Fruit fly (Drosophila melanogaster) whole organism, embryonic: ENCODE results near the gene CG13842.
A peak's percentile ranks its signal among the peaks of the same experiment; 100 is the strongest.

Experiments used
- Asciz ChIP-seq: fragments of 200-800 bp; sonication (Bioruptor generic); optimal IDR thresholded peaks from 2 replicates; lab custom pipeline; 2017; ENCODE audit warnings: missing biosample characterization, mild to moderate bottlenecking, missing genetic modification characterization, missing genetic modification reagents
- Awh ChIP-seq: fragments of 200-800 bp; sonication (Bioruptor generic); IDR thresholded peaks from 2 replicates; pipeline ENCODE4, ENCODE4 v1.3.6; 2022; ENCODE audit warnings: missing biosample characterization, missing genetic modification characterization
- B-H2 ChIP-seq: fragments of 200-800 bp; sonication (Bioruptor generic); optimal IDR thresholded peaks from 2 replicates; lab custom pipeline; 2018; ENCODE audit warnings: missing biosample characterization, mild to moderate bottlenecking, missing genetic modification characterization
- CG10654 ChIP-seq: fragments of 200-800 bp; sonication (Bioruptor generic); optimal IDR thresholded peaks from 2 replicates; lab custom pipeline; 2016; ENCODE audit warnings: missing biosample characterization, missing genetic modification characterization
- CG11093 ChIP-seq: fragments of 200-800 bp; sonication (Bioruptor generic); IDR thresholded peaks from 3 replicates; pipeline ENCODE4 v1.3.6; 2022; ENCODE audit warnings: missing biosample characterization, missing genetic modification characterization
- CG11456 ChIP-seq: fragments of 200-800 bp; sonication (Bioruptor generic); IDR thresholded peaks from 3 replicates; pipeline ENCODE4 v1.3.6; 2022; ENCODE audit warnings: missing biosample characterization, missing genetic modification characterization
- CG11723 ChIP-seq: fragments of 200-800 bp; sonication (Bioruptor generic); optimal IDR thresholded peaks from 2 replicates; lab custom pipeline; 2017; ENCODE audit warnings: missing biosample characterization, mild to moderate bottlenecking, missing genetic modification characterization
- CG12659 ChIP-seq: fragments of 200-800 bp; sonication (Bioruptor generic); optimal IDR thresholded peaks from 3 replicates; lab custom pipeline; 2017; ENCODE audit warnings: mild to moderate bottlenecking, missing biosample characterization, missing genetic modification reagents, missing genetic modification characterization
- CG14667 ChIP-seq: fragments of 200-800 bp; sonication (Bioruptor generic); IDR thresholded peaks from 2 replicates; pipeline ENCODE4 v1.3.6; 2022; ENCODE audit warnings: missing biosample characterization, missing genetic modification characterization
- CG17385 ChIP-seq: fragments of 200-800 bp; sonication (Bioruptor generic); optimal IDR thresholded peaks from 3 replicates; lab custom pipeline; 2018; ENCODE audit warnings: missing biosample characterization, mild to moderate bottlenecking, missing genetic modification characterization
- CG18619 ChIP-seq: fragments of 200-800 bp; sonication (Bioruptor generic); optimal IDR thresholded peaks from 3 replicates; lab custom pipeline; 2017; ENCODE audit warnings: missing biosample characterization, mild to moderate bottlenecking, missing genetic modification characterization
- CG31224 ChIP-seq: fragments of 200-800 bp; sonication (Bioruptor generic); IDR thresholded peaks from 2 replicates; pipeline ENCODE4 v1.3.6; 2022; ENCODE audit warnings: missing biosample characterization, missing genetic modification characterization
- CG3847 ChIP-seq: fragments of 200-800 bp; sonication (Bioruptor generic); IDR thresholded peaks from 2 replicates; pipeline ENCODE4 v1.3.6; 2022; ENCODE audit warnings: missing biosample characterization, missing genetic modification characterization
- CG3995 ChIP-seq: fragments of 200-800 bp; sonication (Bioruptor generic); optimal IDR thresholded peaks from 3 replicates; lab custom pipeline; 2016; ENCODE audit warnings: missing biosample characterization, missing genetic modification characterization
- CG6765 ChIP-seq: fragments of 200-800 bp; sonication (Bioruptor generic); optimal IDR thresholded peaks from 3 replicates; lab custom pipeline; 2017; ENCODE audit warnings: missing biosample characterization, mild to moderate bottlenecking, missing genetic modification characterization
- CG6813 ChIP-seq: fragments of 200-800 bp; sonication (Bioruptor generic); optimal IDR thresholded peaks from 2 replicates; lab custom pipeline; 2017; ENCODE audit warnings: missing biosample characterization, missing genetic modification characterization, mild to moderate bottlenecking, moderate library complexity, missing genetic modification reagents
- CG7372 ChIP-seq: fragments of 200-800 bp; sonication (Bioruptor generic); IDR thresholded peaks from 2 replicates; pipeline ENCODE4 v1.3.6; 2022; ENCODE audit warnings: missing biosample characterization, missing genetic modification characterization
- CG9437 ChIP-seq: fragments of 200-800 bp; sonication (Bioruptor generic); optimal IDR thresholded peaks from 2 replicates; lab custom pipeline; 2018; ENCODE audit warnings: missing biosample characterization, mild to moderate bottlenecking, missing genetic modification characterization
- D19B ChIP-seq: fragments of 200-800 bp; sonication (Bioruptor generic); optimal IDR thresholded peaks from 2 replicates; lab custom pipeline; 2017; ENCODE audit warnings: missing biosample characterization, mild to moderate bottlenecking, missing genetic modification characterization
- Deaf1 ChIP-seq: fragments of 200-800 bp; optimal IDR thresholded peaks from 3 replicates; lab custom pipeline; 2019; ENCODE audit warnings: missing biosample characterization, mild to moderate bottlenecking, missing genetic modification characterization, moderate library complexity
- Dek ChIP-seq: fragments of 200-800 bp; sonication (Bioruptor generic); optimal IDR thresholded peaks from 3 replicates; lab custom pipeline; 2019; ENCODE audit warnings: missing biosample characterization, mild to moderate bottlenecking, missing genetic modification characterization, moderate library complexity
- Drgx ChIP-seq: fragments of 200-800 bp; sonication (Bioruptor generic); IDR thresholded peaks from 2 replicates; pipeline ENCODE4 v1.3.6; 2022; ENCODE audit warnings: missing biosample characterization, missing genetic modification characterization
- E2f1 ChIP-seq: fragments of 200-800 bp; sonication (Bioruptor generic); IDR thresholded peaks from 2 replicates; pipeline ENCODE4 v1.3.6; 2022; ENCODE audit warnings: missing biosample characterization, missing genetic modification characterization
- E2f2 ChIP-seq: fragments of 200-800 bp; sonication (Bioruptor generic); IDR thresholded peaks from 2 replicates; pipeline ENCODE4 v1.3.6; 2022; ENCODE audit warnings: missing biosample characterization, missing genetic modification characterization
- MESR4 ChIP-seq: fragments of 200-800 bp; sonication (Bioruptor generic); optimal IDR thresholded peaks from 2 replicates; lab custom pipeline; 2018; ENCODE audit warnings: missing biosample characterization, mild to moderate bottlenecking, missing genetic modification characterization, moderate library complexity
- Myb ChIP-seq: fragments of 200-800 bp; sonication (Bioruptor generic); optimal IDR thresholded peaks from 2 replicates; lab custom pipeline; 2016; ENCODE audit warnings: missing biosample characterization, missing genetic modification characterization
- Trl ChIP-seq, 3 experiments: fragments of >200 bp in 2 of 3; fragments of 200-800 bp in 1 of 3; sonication (Bioruptor generic) in 1 of 3; optimal IDR thresholded peaks; 2 replicates in 1 of 3; 3 replicates in 2 of 3; lab custom pipeline; 2016 to 2017; ENCODE audit warnings: missing biosample characterization in 1 of 3, missing genetic modification characterization in 1 of 3
- amos ChIP-seq: fragments of 200-800 bp; sonication (Bioruptor generic); IDR thresholded peaks from 2 replicates; pipeline ENCODE4 v1.3.6; 2022; ENCODE audit warnings: missing biosample characterization, missing genetic modification characterization; ENCODE audit not compliant: partially characterized antibody
- chif ChIP-seq, 2 experiments: fragments of 200-800 bp; sonication (Bioruptor generic); optimal IDR thresholded peaks; 3 replicates each; lab custom pipeline; 2016; ENCODE audit warnings: missing biosample characterization in 2 of 2, missing genetic modification characterization in 2 of 2
- ci ChIP-seq: fragments of 200-800 bp; sonication (Bioruptor generic); IDR thresholded peaks from 3 replicates; pipeline ENCODE4 v1.3.6; 2022; ENCODE audit warnings: missing biosample characterization, missing genetic modification characterization
- eyg ChIP-seq: fragments of 200-800 bp; sonication (Bioruptor generic); optimal IDR thresholded peaks from 3 replicates; lab custom pipeline; 2016; ENCODE audit warnings: missing biosample characterization, missing genetic modification characterization
- gcm2 ChIP-seq: fragments of 200-800 bp; sonication (Bioruptor generic); optimal IDR thresholded peaks from 2 replicates; lab custom pipeline; 2016; ENCODE audit warnings: missing biosample characterization, missing genetic modification characterization
- gem ChIP-seq: fragments of 200-800 bp; sonication (Bioruptor generic); optimal IDR thresholded peaks from 2 replicates; lab custom pipeline; 2019; ENCODE audit warnings: missing biosample characterization, mild to moderate bottlenecking, missing genetic modification characterization, moderate library complexity
- hbn ChIP-seq: fragments of 200-800 bp; sonication (Bioruptor generic); IDR thresholded peaks from 2 replicates; pipeline ENCODE4 v1.3.6; 2022; ENCODE audit warnings: missing biosample characterization, missing genetic modification characterization; ENCODE audit not compliant: partially characterized antibody
- maf-S ChIP-seq: fragments of 200-800 bp; sonication (Bioruptor generic); optimal IDR thresholded peaks from 2 replicates; lab custom pipeline; 2016; ENCODE audit warnings: missing biosample characterization, missing genetic modification characterization
- mld ChIP-seq: fragments of 200-800 bp; sonication (Bioruptor generic); IDR thresholded peaks from 3 replicates; pipeline ENCODE4 v1.3.6; 2022; ENCODE audit warnings: missing biosample characterization, missing genetic modification characterization; ENCODE audit not compliant: partially characterized antibody
- nmo ChIP-seq: fragments of 200-800 bp; sonication (Bioruptor generic); optimal IDR thresholded peaks from 2 replicates; lab custom pipeline; 2018; ENCODE audit warnings: missing biosample characterization, mild to moderate bottlenecking, missing genetic modification characterization, moderate library complexity
- nom ChIP-seq: fragments of 200-800 bp; sonication (Bioruptor generic); optimal IDR thresholded peaks from 2 replicates; lab custom pipeline; 2017; ENCODE audit warnings: missing biosample characterization, missing genetic modification characterization, mild to moderate bottlenecking, moderate library complexity, missing genetic modification reagents
- odd ChIP-seq: fragments of 200-800 bp; sonication (Bioruptor generic); optimal IDR thresholded peaks from 2 replicates; lab custom pipeline; 2017; ENCODE audit warnings: missing biosample characterization, mild to moderate bottlenecking, missing genetic modification characterization
- pb ChIP-seq: fragments of 200-800 bp; sonication (Bioruptor generic); optimal IDR thresholded peaks from 3 replicates; lab custom pipeline; 2016; ENCODE audit warnings: missing biosample characterization, missing genetic modification characterization
- ranshi ChIP-seq: fragments of 200-800 bp; sonication (Bioruptor generic); IDR thresholded peaks from 2 replicates; pipeline ENCODE4 v1.3.6; 2022; ENCODE audit warnings: missing biosample characterization, missing genetic modification characterization
- ssp ChIP-seq: fragments of 200-800 bp; sonication (Bioruptor generic); IDR thresholded peaks from 2 replicates; pipeline ENCODE4 v1.3.6; 2022; ENCODE audit warnings: missing biosample characterization, missing genetic modification characterization
- tap ChIP-seq: fragments of 200-800 bp; optimal IDR thresholded peaks from 3 replicates; lab custom pipeline; 2019; ENCODE audit warnings: missing biosample characterization, mild to moderate bottlenecking, missing genetic modification characterization, moderate library complexity
- trh ChIP-seq: fragments of 200-800 bp; sonication (Bioruptor generic); optimal IDR thresholded peaks from 2 replicates; lab custom pipeline; 2016; ENCODE audit warnings: missing biosample characterization, missing genetic modification characterization
- tup ChIP-seq: fragments of 200-800 bp; sonication (Bioruptor generic); optimal IDR thresholded peaks from 2 replicates; lab custom pipeline; 2016; ENCODE audit warnings: missing biosample characterization, mild to moderate bottlenecking, missing genetic modification characterization, moderate library complexity
- vnd ChIP-seq: fragments of 200-800 bp; sonication (Bioruptor generic); IDR thresholded peaks from 3 replicates; pipeline ENCODE4 v1.3.6; 2022; ENCODE audit warnings: missing biosample characterization, missing genetic modification characterization; ENCODE audit not compliant: partially characterized antibody
- zen2 ChIP-seq: fragments of 200-800 bp; sonication (Bioruptor generic); IDR thresholded peaks from 3 replicates; pipeline ENCODE4 v1.3.6; 2022; ENCODE audit warnings: missing biosample characterization, missing genetic modification characterization; ENCODE audit not compliant: partially characterized antibody
- zfh1 ChIP-seq: fragments of 200-800 bp; sonication (Bioruptor generic); IDR thresholded peaks from 3 replicates; pipeline ENCODE4 v1.3.6; 2022; ENCODE audit warnings: missing biosample characterization, missing genetic modification characterization

The CG13842 gene

DNA sequence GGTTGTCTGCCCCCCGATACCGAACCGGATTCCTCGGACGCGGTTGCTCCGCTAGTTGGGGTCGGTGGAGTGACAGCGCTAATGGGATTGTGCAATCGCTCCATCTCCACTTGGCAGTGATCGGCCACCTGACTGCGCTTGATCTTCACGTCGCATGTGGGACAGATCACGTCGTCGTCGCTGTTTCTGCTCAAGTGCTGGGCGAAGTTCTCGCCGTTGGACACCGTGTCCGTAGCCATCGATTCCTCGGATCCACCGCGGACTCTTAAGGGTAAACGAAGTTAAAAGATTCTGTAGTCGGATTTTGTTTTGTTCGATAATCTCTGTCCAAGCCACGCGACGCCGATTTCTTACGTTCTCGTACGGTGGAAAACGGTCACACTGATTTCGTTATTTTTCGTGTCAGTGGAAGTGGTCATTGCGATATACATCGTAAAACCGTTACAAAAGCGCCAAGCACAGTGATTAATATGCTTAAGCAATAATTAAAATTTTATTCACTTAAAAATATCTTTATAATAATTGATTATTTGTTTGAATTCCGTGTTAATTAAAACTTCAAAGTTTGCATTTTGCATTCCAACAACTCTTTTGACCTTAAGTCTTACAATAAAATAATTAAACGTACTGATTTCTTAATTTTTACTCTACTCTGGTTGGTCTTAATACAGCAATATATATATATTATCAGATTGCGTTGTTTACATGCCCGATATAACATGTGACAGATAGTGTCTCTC, 19.1 kb upstream of the CG13842 start, which contains the start of gene RNF220 (continued):
- TF ChIP-seq vnd (GFP tag; lab: Robert Waterston, UW) (peak; percentile 11), D19B (GFP tag; lab: Kevin White, UChicago) (no peak), Asciz (GFP tag; lab: Kevin White, UChicago) (no peak), Trl (optimal IDR thresholded peaks at IDR 0.05; lab: Kevin White, UChicago) (no peak), Trl (GFP tag; optimal IDR thresholded peaks at IDR 0.05; lab: Kevin White, UChicago) (no peak), Awh (GFP tag; lab: Robert Waterston, UW) (no peak), CG31224 (no peak), CG11456 (no peak), odd (GFP tag; lab: Kevin White, UChicago) (no peak), CG11093 (GFP tag; lab: Robert Waterston, UW) (no peak), CG6765 (GFP tag; lab: Kevin White, UChicago) (no peak), tap (tag; lab: Kevin White, UChicago) (no peak), E2f1 (no peak), Dek (peak; percentile 40), amos (peak; percentile 82), nom (GFP tag; lab: Kevin White, UChicago) (no peak), Myb (peak; percentile 68), pb (no peak), CG3995 (GFP tag; lab: Kevin White, UChicago) (peak; percentile 93), MESR4 (peak; percentile 76), CG3847 (GFP tag; lab: Robert Waterston, UW) (no peak), mld (GFP tag; lab: Robert Waterston, UW) (peak; percentile 58; the same call in 1 of the 3 replicates), CG17385 (GFP tag; lab: Kevin White, UChicago) (peak; percentile 12), CG14667 (0 out of 2 replicates have a peak, but pooled peaks have one; percentile 8), hbn (GFP tag; lab: Robert Waterston, UW) (peak; percentile 60), nmo (GFP tag; lab: Kevin White, UChicago) (peak; percentile 45), Deaf1 (tag; lab: Kevin White, UChicago) (no peak), zen2 (GFP tag; lab: Robert Waterston, UW) (peak; percentile 60), ssp (GFP tag; lab: Robert Waterston, UW) (no peak), CG9437 (GFP tag; lab: Kevin White, UChicago) (peak; percentile 97), CG18619 (GFP tag; lab: Kevin White, UChicago) (no peak), ci (0 out of 3 replicates have a peak, but pooled peaks have one; percentile 9), gem (tag; lab: Kevin White, UChicago) (peak; percentile 49), eyg (GFP tag; lab: Kevin White, UChicago) (no peak), gcm2 (GFP tag; lab: Kevin White, UChicago) (no peak), B-H2 (no peak), E2f2 (GFP tag; lab: Robert Waterston, UW) (no peak), zfh1 (GFP tag; lab: Robert Waterston, UW) (0 out of 3 replicates have a peak, but pooled peaks have one; percentile 20), ranshi (GFP tag; lab: Robert Waterston, UW) (no peak), CG11723 (GFP tag; lab: Kevin White, UChicago) (no peak), CG6813 (GFP tag; lab: Kevin White, UChicago) (no peak), trh (GFP tag; lab: Kevin White, UChicago) (no peak), CG10654 (GFP tag; lab: Kevin White, UChicago) (no peak), Drgx (no peak), CG7372 (GFP tag; lab: Robert Waterston, UW) (no peak), CG12659 (GFP tag; lab: Kevin White, UChicago) (peak; percentile 33), maf-S (no peak), tup (GFP tag; lab: Kevin White, UChicago) (no peak), chif (GFP tag; optimal IDR thresholded peaks at IDR 0.05; lab: Kevin White, UChicago) (no peak)
